Worm (Caenorhabditis elegans): ENCODE data around the gene F55C9.6.

DNA sequence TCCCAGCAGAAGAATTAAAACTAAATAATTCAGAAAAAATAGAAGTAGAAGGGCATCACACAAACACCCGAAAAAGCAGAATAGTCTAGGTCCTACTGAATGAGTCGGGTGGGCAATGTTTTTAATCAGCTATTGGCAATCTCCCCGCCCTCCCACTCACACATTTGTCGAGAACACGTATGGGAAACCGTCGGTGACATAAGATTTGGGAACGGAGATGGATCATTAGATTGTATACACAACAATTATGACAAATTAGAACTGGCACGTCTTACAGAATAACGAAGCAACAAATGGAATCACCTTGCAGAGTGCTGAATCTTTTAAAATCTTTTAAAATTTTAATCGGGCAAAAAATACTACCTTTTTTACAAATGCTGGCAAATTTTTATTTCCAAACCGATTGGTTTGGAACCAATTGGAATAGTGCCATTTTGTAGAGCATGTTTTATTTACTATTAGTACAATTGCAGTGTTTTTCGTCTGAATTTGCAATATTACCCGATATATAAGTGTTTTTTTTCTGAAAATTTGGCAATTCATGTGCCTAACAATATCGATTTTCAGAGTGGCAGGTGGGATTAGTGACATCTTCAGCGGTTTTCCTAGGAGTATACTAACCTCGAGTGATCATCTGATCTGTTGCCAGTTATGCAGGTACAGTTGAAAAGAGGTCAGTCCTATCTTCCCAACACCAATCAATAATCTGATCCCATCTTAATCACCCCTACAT, 8.4 kb downstream of the F55C9.6 start, which contains the start of the genes F55C9.3 and fbxb-57:
- no peak for TF ChIP-seq lin-39 (tag; optimal IDR thresholded peaks at IDR 0.05)
- no peak for TF ChIP-seq lin-15B (tag; optimal IDR thresholded peaks at IDR 0.05)
- no peak for TF ChIP-seq unc-62 (GFP tag; optimal IDR thresholded peaks at IDR 0.05)
- TF ChIP-seq unc-39 (tag; optimal IDR thresholded peaks at IDR 0.05) = no peak
- TF ChIP-seq R02D3.7 (tag; optimal IDR thresholded peaks at IDR 0.05) = no peak
- no peak for TF ChIP-seq ztf-11 (tag; optimal IDR thresholded peaks at IDR 0.05)
- no peak for TF ChIP-seq lsy-12 (tag; optimal IDR thresholded peaks at IDR 0.05)

Measured in whole organism, L3 larva.